Worm (Caenorhabditis elegans): ENCODE data around the gene sumv-1.

DNA sequence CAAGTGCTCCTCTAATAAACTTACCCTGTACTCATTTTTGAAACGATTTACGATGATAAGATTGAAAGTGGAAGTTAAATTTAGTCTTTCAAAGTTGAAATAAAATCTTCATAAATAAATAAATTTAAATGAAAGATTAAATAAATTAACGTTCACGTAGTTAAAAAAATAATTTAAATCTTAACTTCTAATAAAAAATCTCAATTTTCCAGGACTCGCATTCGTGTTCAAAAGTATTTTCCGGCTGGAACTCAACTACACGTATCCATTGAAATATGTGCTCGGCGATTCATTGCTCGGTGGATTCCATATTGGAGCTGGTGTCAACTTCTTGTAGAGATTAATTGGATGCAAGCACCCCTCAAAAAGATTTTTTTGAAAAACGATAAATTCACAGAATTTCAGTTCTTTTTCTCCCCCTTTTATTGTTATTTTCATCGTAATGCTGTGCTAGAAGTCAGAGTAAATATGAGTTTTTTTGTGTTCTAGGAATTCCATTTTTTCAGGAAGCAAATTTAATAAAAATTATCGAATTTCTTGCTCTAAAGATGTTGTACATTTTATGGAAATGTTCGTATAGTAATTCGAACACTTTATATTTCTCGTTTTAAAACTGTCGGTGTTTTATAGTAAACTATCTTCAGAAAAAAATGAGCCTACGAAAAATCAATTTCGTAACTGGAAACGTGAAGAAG lies 9.5 kb upstream of the sumv-1 start, which contains the start of the genes C34E10.9 and hap-1:
- TF ChIP-seq tbx-9 (tag; optimal IDR thresholded peaks at IDR 0.05; ENCODE audit: borderline replicate concordance) (no peak), egrh-3 (GFP tag; IDR thresholded peaks at IDR 0.05) (no peak), ztf-22 (GFP tag; optimal IDR thresholded peaks at IDR 0.05) (no peak), rcor-1 (GFP tag; IDR thresholded peaks at IDR 0.05) (no peak), him-1 (tag; optimal IDR thresholded peaks at IDR 0.05) (no peak), C06A6.2 (GFP tag; conservative IDR thresholded peaks at IDR 0.05) (no peak), F52B5.7 (tag; optimal IDR thresholded peaks at IDR 0.05) (no peak), snpc-3.4 (tag; optimal IDR thresholded peaks at IDR 0.05) (no peak)

Measured in whole organism, young adult.